Worm (Caenorhabditis elegans) whole organism, mixed stage, embryonic: ENCODE results near the gene rom-2.
A peak's percentile ranks its signal among the peaks of the same experiment; 100 is the strongest.

Source experiments
- M03D4.4 ChIP-seq: sonication (generic microtip); optimal IDR thresholded peaks from 2 replicates; lab custom pipeline; 2017; ENCODE audit warnings: mild to moderate bottlenecking, missing genetic modification characterization, missing compliant biosample characterization
- bed-3 ChIP-seq: fragments of 200-800 bp; sonication (Bioruptor generic); optimal IDR thresholded peaks from 3 replicates; lab custom pipeline; 2018; ENCODE audit warnings: mild to moderate bottlenecking, missing genetic modification characterization, moderate library complexity, missing compliant biosample characterization
- blmp-1 ChIP-seq: fragments of 150-350 bp; optimal IDR thresholded peaks from 2 replicates; lab custom pipeline; 2014; ENCODE audit warnings: missing biosample characterization, missing genetic modification characterization
- ceh-39 ChIP-seq: fragments of 150-350 bp; optimal IDR thresholded peaks from 2 replicates; lab custom pipeline; 2014; ENCODE audit warnings: missing biosample characterization, missing genetic modification characterization
- ceh-43 ChIP-seq: fragments of 200-800 bp; sonication (Bioruptor generic); optimal IDR thresholded peaks from 2 replicates; lab custom pipeline; 2018; ENCODE audit warnings: mild to moderate bottlenecking, missing genetic modification characterization, moderate library complexity, missing compliant biosample characterization
- ceh-83 ChIP-seq: fragments of 200-800 bp; sonication (Bioruptor generic); optimal IDR thresholded peaks from 2 replicates; lab custom pipeline; 2018; ENCODE audit warnings: mild to moderate bottlenecking, missing genetic modification characterization, missing compliant biosample characterization
- ces-1 ChIP-seq: fragments of 150-350 bp; optimal IDR thresholded peaks from 2 replicates; lab custom pipeline; 2014; ENCODE audit warnings: missing biosample characterization, missing genetic modification reagents, missing genetic modification characterization
- cnd-1 ChIP-seq: fragments of 200-800 bp; sonication (Bioruptor generic); optimal IDR thresholded peaks from 2 replicates; lab custom pipeline; 2018; ENCODE audit warnings: mild to moderate bottlenecking, missing genetic modification characterization, missing compliant biosample characterization
- drap-1 ChIP-seq: fragments of 200-800 bp; sonication (Bioruptor generic); optimal IDR thresholded peaks from 3 replicates; lab custom pipeline; 2018; ENCODE audit warnings: mild to moderate bottlenecking, missing genetic modification characterization, missing compliant biosample characterization
- elt-1 ChIP-seq: sonication (generic microtip); optimal IDR thresholded peaks from 2 replicates; lab custom pipeline; 2017; ENCODE audit warnings: missing genetic modification characterization, mild to moderate bottlenecking, missing compliant biosample characterization, antibody characterized with exemption, moderate library complexity, borderline replicate concordance; ENCODE audit not compliant: insufficient read depth
- elt-3 ChIP-seq: fragments of 150-350 bp; optimal IDR thresholded peaks from 2 replicates; lab custom pipeline; 2014; ENCODE audit warnings: missing biosample characterization, missing genetic modification characterization
- ham-2 ChIP-seq: fragments of 200-800 bp; sonication (Bioruptor generic); optimal IDR thresholded peaks from 2 replicates; lab custom pipeline; 2018; ENCODE audit warnings: mild to moderate bottlenecking, missing genetic modification characterization, missing compliant biosample characterization
- hlh-1 ChIP-seq: fragments of 150-350 bp; optimal IDR thresholded peaks from 2 replicates; lab custom pipeline; 2014; ENCODE audit warnings: missing biosample characterization, missing genetic modification reagents, missing genetic modification characterization
- lin-13 ChIP-seq: fragments of 150-350 bp; optimal IDR thresholded peaks from 2 replicates; lab custom pipeline; 2014; ENCODE audit warnings: missing biosample characterization, missing genetic modification characterization
- lin-32 ChIP-seq: fragments of 200-800 bp; sonication (Bioruptor generic); optimal IDR thresholded peaks from 2 replicates; lab custom pipeline; 2018; ENCODE audit warnings: mild to moderate bottlenecking, missing genetic modification characterization, missing compliant biosample characterization
- lsy-2 ChIP-seq: fragments of 150-350 bp; optimal IDR thresholded peaks from 2 replicates; lab custom pipeline; 2014; ENCODE audit warnings: missing biosample characterization, missing genetic modification characterization
- mab-5 ChIP-seq: fragments of 150-350 bp; optimal IDR thresholded peaks from 2 replicates; lab custom pipeline; 2014; ENCODE audit warnings: missing biosample characterization, missing genetic modification characterization
- mep-1 ChIP-seq: fragments of 150-350 bp; optimal IDR thresholded peaks from 2 replicates; lab custom pipeline; 2017; ENCODE audit warnings: missing biosample characterization, missing genetic modification reagents, missing genetic modification characterization, inconsistent platforms
- mls-2 ChIP-seq: sonication (generic microtip); optimal IDR thresholded peaks from 2 replicates; lab custom pipeline; 2016; ENCODE audit warnings: mild to moderate bottlenecking, missing genetic modification characterization, moderate library complexity, missing compliant biosample characterization
- nhr-12 ChIP-seq: fragments of 150-350 bp; optimal IDR thresholded peaks from 2 replicates; lab custom pipeline; 2014; ENCODE audit warnings: missing biosample characterization, missing genetic modification characterization
- nhr-2 ChIP-seq: fragments of 150-350 bp; optimal IDR thresholded peaks from 2 replicates; lab custom pipeline; 2014; ENCODE audit warnings: missing biosample characterization, missing genetic modification characterization
- nhr-237 ChIP-seq: fragments of 150-350 bp; optimal IDR thresholded peaks from 2 replicates; lab custom pipeline; 2014; ENCODE audit warnings: missing biosample characterization, missing genetic modification characterization
- nhr-28 ChIP-seq: fragments of 150-350 bp; optimal IDR thresholded peaks from 2 replicates; lab custom pipeline; 2014; ENCODE audit warnings: missing biosample characterization, missing genetic modification characterization
- nhr-76 ChIP-seq: sonication (generic microtip); optimal IDR thresholded peaks from 2 replicates; lab custom pipeline; 2017; ENCODE audit warnings: missing biosample characterization, missing genetic modification characterization
- pha-4 ChIP-seq: fragments of 150-350 bp; optimal IDR thresholded peaks from 2 replicates; lab custom pipeline; 2018; ENCODE audit warnings: missing biosample characterization, missing genetic modification reagents, missing genetic modification characterization
- sem-2 ChIP-seq: fragments of 200-800 bp; sonication (Bioruptor generic); optimal IDR thresholded peaks from 2 replicates; lab custom pipeline; 2018; ENCODE audit warnings: mild to moderate bottlenecking, missing genetic modification characterization, missing compliant biosample characterization
- snpc-4 ChIP-seq: fragments of 150-350 bp; optimal IDR thresholded peaks from 2 replicates; lab custom pipeline; 2014; ENCODE audit warnings: missing biosample characterization, missing genetic modification characterization
- sptf-1 ChIP-seq: sonication (generic microtip); optimal IDR thresholded peaks from 2 replicates; lab custom pipeline; 2017; ENCODE audit warnings: mild to moderate bottlenecking, missing genetic modification characterization, moderate library complexity, missing compliant biosample characterization
- tbx-8 ChIP-seq: fragments of 200-800 bp; sonication (Bioruptor generic); optimal IDR thresholded peaks from 2 replicates; lab custom pipeline; 2018; ENCODE audit warnings: mild to moderate bottlenecking, missing genetic modification characterization, moderate library complexity, missing compliant biosample characterization
- unc-120 ChIP-seq: sonication (generic microtip); optimal IDR thresholded peaks from 2 replicates; lab custom pipeline; 2017; ENCODE audit warnings: missing genetic modification characterization, missing compliant biosample characterization; ENCODE audit not compliant: poor library complexity, severe bottlenecking
- unc-39 ChIP-seq: fragments of 150-350 bp; optimal IDR thresholded peaks from 2 replicates; lab custom pipeline; 2014; ENCODE audit warnings: missing biosample characterization, missing genetic modification characterization
- unc-62 ChIP-seq: fragments of 150-350 bp; optimal IDR thresholded peaks from 2 replicates; lab custom pipeline; 2014; ENCODE audit warnings: missing biosample characterization, missing genetic modification reagents, missing genetic modification characterization
- zip-8 ChIP-seq: fragments of 150-350 bp; optimal IDR thresholded peaks from 2 replicates; lab custom pipeline; 2014; ENCODE audit warnings: missing biosample characterization, missing genetic modification characterization
- ztf-11 ChIP-seq: fragments of 150-350 bp; optimal IDR thresholded peaks from 2 replicates; lab custom pipeline; 2014; ENCODE audit warnings: missing biosample characterization, missing genetic modification characterization

The rom-2 gene

ce11 chrIII:9561158-9561557 is 34.3 kb downstream of the rom-2 start, which contains the start of gene C48B4.8:
Gene C48B4.8 (minus strand): TSS chrIII:9561258.
- TF ChIP-seq unc-39 (tag; lab: Kevin White, UChicago) (no peak), nhr-28 (tag; lab: Kevin White, UChicago) (no peak)

ce11 chrIII:9559381-9559881 is 36.0 kb downstream of the rom-2 start, which contains the start of gene C48B4.7:
Gene C48B4.7 (minus strand): TSS chrIII:9559431.
- TF ChIP-seq bed-3 (GFP tag; lab: Kevin White, UChicago) (no peak), elt-1 (tag; lab: Kevin White, UChicago) (no peak), sptf-1 (tag; lab: Kevin White, UChicago) (no peak), unc-62 (GFP tag; lab: Kevin White, UChicago) (no peak), drap-1 (GFP tag; lab: Kevin White, UChicago) (no peak), ceh-83 (GFP tag; lab: Kevin White, UChicago) (no peak), zip-8 (tag; lab: Kevin White, UChicago) (no peak), blmp-1 (tag; lab: Kevin White, UChicago) (no peak), elt-3 (no peak), mab-5 (tag; lab: Kevin White, UChicago) (no peak), mep-1 (tag; lab: Kevin White, UChicago) (no peak), snpc-4 (tag; lab: Kevin White, UChicago) (no peak), ceh-43 (no peak), lsy-2 (tag; lab: Kevin White, UChicago) (no peak), nhr-76 (tag; lab: Kevin White, UChicago) (no peak), tbx-8 (GFP tag; lab: Kevin White, UChicago) (no peak), unc-39 (tag; lab: Kevin White, UChicago) (no peak), nhr-237 (tag; lab: Kevin White, UChicago) (no peak)

ce11 chrIII:9558463-9558862 is 37.0 kb downstream of the rom-2 start, which contains the start of gene C48B4.6:
Gene C48B4.6 (minus strand): TSS chrIII:9558563.
- no peak for TF ChIP-seq drap-1 (GFP tag; lab: Kevin White, UChicago)
- TF ChIP-seq unc-120 (tag; lab: Kevin White, UChicago): no peak
- TF ChIP-seq ces-1 (GFP tag; lab: Kevin White, UChicago): no peak
- TF ChIP-seq ceh-83 (GFP tag; lab: Kevin White, UChicago): no peak
- no peak for TF ChIP-seq snpc-4 (tag; lab: Kevin White, UChicago)
- TF ChIP-seq M03D4.4: no peak
- no peak for TF ChIP-seq unc-62 (GFP tag; lab: Kevin White, UChicago)
- TF ChIP-seq sem-2 (GFP tag; lab: Kevin White, UChicago): no peak
- TF ChIP-seq ztf-11: no peak
- no peak for TF ChIP-seq tbx-8 (GFP tag; lab: Kevin White, UChicago)
- TF ChIP-seq nhr-28 (tag; lab: Kevin White, UChicago): no peak

- no peak for TF ChIP-seq ztf-11
- no peak for TF ChIP-seq mls-2 (tag; lab: Kevin White, UChicago)
- TF ChIP-seq unc-62 (GFP tag; lab: Kevin White, UChicago): no peak
- no peak for TF ChIP-seq M03D4.4
- TF ChIP-seq mab-5 (tag; lab: Kevin White, UChicago): no peak
- no peak for TF ChIP-seq blmp-1 (tag; lab: Kevin White, UChicago)
- no peak for TF ChIP-seq lin-32 (GFP tag; lab: Kevin White, UChicago)
- no peak for TF ChIP-seq sptf-1 (tag; lab: Kevin White, UChicago)
- TF ChIP-seq cnd-1: no peak
- TF ChIP-seq drap-1 (GFP tag; lab: Kevin White, UChicago): no peak
- TF ChIP-seq nhr-76 (tag; lab: Kevin White, UChicago): no peak
- no peak for TF ChIP-seq ham-2 (GFP tag; lab: Kevin White, UChicago)
Observed at ce11 chrIII:9556300-9556699, 39.2 kb downstream of the rom-2 start, which contains the start of gene ZK1098.11. Gene ZK1098.11 (plus strand): TSS chrIII:9556600.

- TF ChIP-seq drap-1 (GFP tag; lab: Kevin White, UChicago): peak; percentile 32
- no peak for TF ChIP-seq nhr-12 (tag; lab: Kevin White, UChicago)
- peak; percentile 32 for TF ChIP-seq M03D4.4
- no peak for TF ChIP-seq unc-39 (tag; lab: Kevin White, UChicago)
- TF ChIP-seq blmp-1 (tag; lab: Kevin White, UChicago): no peak
- peak; percentile 54 for TF ChIP-seq mls-2 (tag; lab: Kevin White, UChicago)
- TF ChIP-seq ceh-39: peak; percentile 47
- TF ChIP-seq unc-120 (tag; lab: Kevin White, UChicago): peak; percentile 27
- no peak for TF ChIP-seq nhr-76 (tag; lab: Kevin White, UChicago)
- peak; percentile 91 for TF ChIP-seq pha-4
- TF ChIP-seq elt-1 (tag; lab: Kevin White, UChicago): peak; percentile 49
- no peak for TF ChIP-seq zip-8 (tag; lab: Kevin White, UChicago)
- peak; percentile 98 for TF ChIP-seq lsy-2 (tag; lab: Kevin White, UChicago)
- TF ChIP-seq snpc-4 (tag; lab: Kevin White, UChicago): no peak
- TF ChIP-seq bed-3 (GFP tag; lab: Kevin White, UChicago): no peak
- TF ChIP-seq ces-1 (GFP tag; lab: Kevin White, UChicago): peak; percentile 78
- peak; percentile 77 for TF ChIP-seq lin-13
- TF ChIP-seq ceh-83 (GFP tag; lab: Kevin White, UChicago): peak; percentile 20
- TF ChIP-seq mab-5 (tag; lab: Kevin White, UChicago): no peak
- peak; percentile 65 for TF ChIP-seq nhr-237 (tag; lab: Kevin White, UChicago)
- peak; percentile 22 for TF ChIP-seq ham-2 (GFP tag; lab: Kevin White, UChicago)
- no peak for TF ChIP-seq elt-3
- peak; percentile 91 for TF ChIP-seq unc-62 (GFP tag; lab: Kevin White, UChicago)
- TF ChIP-seq nhr-2 (tag; lab: Kevin White, UChicago): no peak
- TF ChIP-seq tbx-8 (GFP tag; lab: Kevin White, UChicago): no peak
- TF ChIP-seq mep-1 (tag; lab: Kevin White, UChicago): peak; percentile 78
- TF ChIP-seq hlh-1: peak; percentile 47
- TF ChIP-seq, all 35 proteins: peak for 16
Observed at ce11 chrIII:9546016-9546659, 49.3 kb downstream of the rom-2 start, which contains the start of gene unc-16. Gene unc-16 (plus strand): TSS chrIII:9546258.
